Worm (Caenorhabditis elegans) whole organism, late embryonic: ENCODE measurements around the gene abu-7.
A peak's percentile ranks its signal among the peaks of the same experiment; 100 is the strongest.

Experiments
- C08G9.2 ChIP-seq: sonication (generic microtip); optimal IDR thresholded peaks from 2 replicates; lab custom pipeline; 2016; ENCODE audit warnings: mild to moderate bottlenecking, missing genetic modification characterization, moderate library complexity, missing compliant biosample characterization
- C38D4.7 ChIP-seq: fragments of 200-800 bp; sonication (Bioruptor generic); optimal IDR thresholded peaks from 2 replicates; lab custom pipeline; 2018; ENCODE audit warnings: mild to moderate bottlenecking, missing genetic modification characterization, moderate library complexity, missing compliant biosample characterization
- K02D7.2 ChIP-seq: sonication (generic microtip); optimal IDR thresholded peaks from 2 replicates; lab custom pipeline; 2017; ENCODE audit warnings: mild to moderate bottlenecking, missing genetic modification characterization, missing compliant biosample characterization
- Y22D7AL.16 ChIP-seq: sonication (generic microtip); optimal IDR thresholded peaks from 2 replicates; lab custom pipeline; 2016; ENCODE audit warnings: missing genetic modification characterization, missing compliant biosample characterization
- ahr-1 ChIP-seq: sonication (generic microtip); optimal IDR thresholded peaks from 2 replicates; lab custom pipeline; 2016; ENCODE audit warnings: missing genetic modification characterization, missing compliant biosample characterization
- ama-1 ChIP-seq: fragments of 150-350 bp; optimal IDR thresholded peaks from 2 replicates; lab custom pipeline; 2014
- ceh-18 ChIP-seq: sonication (generic microtip); optimal IDR thresholded peaks from 2 replicates; lab custom pipeline; 2016; ENCODE audit warnings: missing genetic modification characterization, missing compliant biosample characterization
- ceh-22 ChIP-seq: sonication (generic microtip); optimal IDR thresholded peaks from 2 replicates; lab custom pipeline; 2017; ENCODE audit warnings: missing biosample characterization, missing genetic modification characterization
- ceh-24 ChIP-seq: sonication (generic microtip); optimal IDR thresholded peaks from 2 replicates; lab custom pipeline; 2016; ENCODE audit warnings: mild to moderate bottlenecking, missing genetic modification characterization, missing compliant biosample characterization
- ceh-30 ChIP-seq: fragments of 150-350 bp; optimal IDR thresholded peaks from 2 replicates; lab custom pipeline; 2014; ENCODE audit warnings: missing biosample characterization, missing genetic modification characterization
- ceh-31 ChIP-seq: sonication (generic microtip); optimal IDR thresholded peaks from 2 replicates; lab custom pipeline; 2016; ENCODE audit warnings: missing genetic modification characterization, missing compliant biosample characterization
- ceh-34 ChIP-seq: sonication (generic microtip); optimal IDR thresholded peaks from 2 replicates; lab custom pipeline; 2016; ENCODE audit warnings: mild to moderate bottlenecking, missing genetic modification characterization, missing compliant biosample characterization
- ceh-48 ChIP-seq: sonication (generic microtip); optimal IDR thresholded peaks from 2 replicates; lab custom pipeline; 2016; ENCODE audit warnings: missing genetic modification characterization, inconsistent platforms, missing compliant biosample characterization
- ceh-6 ChIP-seq: fragments of 200-800 bp; sonication (Bioruptor generic); optimal IDR thresholded peaks from 2 replicates; lab custom pipeline; 2018; ENCODE audit warnings: mild to moderate bottlenecking, missing genetic modification characterization, missing compliant biosample characterization
- ceh-9 ChIP-seq: sonication (generic microtip); optimal IDR thresholded peaks from 2 replicates; lab custom pipeline; 2016; ENCODE audit warnings: mild to moderate bottlenecking, missing genetic modification characterization, inconsistent platforms, missing compliant biosample characterization
- dve-1 ChIP-seq: sonication (generic microtip); optimal IDR thresholded peaks from 2 replicates; lab custom pipeline; 2017; ENCODE audit warnings: antibody characterized with exemption, mild to moderate bottlenecking, missing genetic modification characterization, missing compliant biosample characterization
- elt-2 ChIP-seq: sonication (generic microtip); optimal IDR thresholded peaks from 2 replicates; lab custom pipeline; 2016; ENCODE audit warnings: missing genetic modification reagents, missing genetic modification characterization, missing compliant biosample characterization
- elt-4 ChIP-seq: sonication (generic microtip); optimal IDR thresholded peaks from 2 replicates; lab custom pipeline; 2016; ENCODE audit warnings: missing genetic modification characterization, missing compliant biosample characterization
- ets-4 ChIP-seq: sonication (generic microtip); optimal IDR thresholded peaks from 2 replicates; lab custom pipeline; 2016; ENCODE audit warnings: missing genetic modification characterization, missing compliant biosample characterization
- fax-1 ChIP-seq: sonication (generic microtip); optimal IDR thresholded peaks from 2 replicates; lab custom pipeline; 2016; ENCODE audit warnings: missing genotype, missing genetic modification characterization, missing compliant biosample characterization
- fkh-6 ChIP-seq: sonication (generic microtip); optimal IDR thresholded peaks from 2 replicates; lab custom pipeline; 2016; ENCODE audit warnings: missing genetic modification characterization, missing compliant biosample characterization
- gmeb-2 ChIP-seq: sonication (generic microtip); optimal IDR thresholded peaks from 2 replicates; lab custom pipeline; 2016; ENCODE audit warnings: missing genetic modification characterization, inconsistent platforms, missing compliant biosample characterization
- hlh-13 ChIP-seq: fragments of 200-800 bp; sonication (Bioruptor generic); optimal IDR thresholded peaks from 2 replicates; lab custom pipeline; 2018; ENCODE audit warnings: mild to moderate bottlenecking, missing genetic modification characterization, missing compliant biosample characterization
- hlh-15 ChIP-seq: sonication (generic microtip); optimal IDR thresholded peaks from 2 replicates; lab custom pipeline; 2016; ENCODE audit warnings: missing genetic modification characterization, missing compliant biosample characterization
- hlh-6 ChIP-seq: sonication (generic microtip); optimal IDR thresholded peaks from 2 replicates; lab custom pipeline; 2016; ENCODE audit warnings: missing genotype, missing genetic modification characterization, missing compliant biosample characterization
- hlh-8 ChIP-seq: sonication (generic microtip); optimal IDR thresholded peaks from 2 replicates; lab custom pipeline; 2016; ENCODE audit warnings: missing genotype, missing genetic modification characterization, missing compliant biosample characterization
- lin-11 ChIP-seq: fragments of 200-800 bp; sonication (Bioruptor generic); optimal IDR thresholded peaks from 2 replicates; lab custom pipeline; 2018; ENCODE audit warnings: mild to moderate bottlenecking, missing genetic modification characterization, missing compliant biosample characterization
- madf-2 ChIP-seq: sonication (generic microtip); optimal IDR thresholded peaks from 2 replicates; lab custom pipeline; 2017; ENCODE audit warnings: missing genetic modification characterization, missing compliant biosample characterization
- nfya-1 ChIP-seq: sonication (generic microtip); optimal IDR thresholded peaks from 2 replicates; lab custom pipeline; 2017; ENCODE audit warnings: missing genetic modification characterization, mild to moderate bottlenecking, missing compliant biosample characterization, antibody characterized with exemption, moderate library complexity
- npax-4 ChIP-seq: sonication (generic microtip); optimal IDR thresholded peaks from 2 replicates; lab custom pipeline; 2016; ENCODE audit warnings: missing genetic modification characterization, missing compliant biosample characterization
- odd-2 ChIP-seq: sonication (generic microtip); optimal IDR thresholded peaks from 2 replicates; lab custom pipeline; 2017; ENCODE audit warnings: antibody characterized with exemption, mild to moderate bottlenecking, missing genetic modification characterization, missing compliant biosample characterization
- pax-1 ChIP-seq: fragments of 150-350 bp; optimal IDR thresholded peaks from 2 replicates; lab custom pipeline; 2014; ENCODE audit warnings: missing biosample characterization, missing genetic modification characterization
- pha-2 ChIP-seq: sonication (generic microtip); optimal IDR thresholded peaks from 2 replicates; lab custom pipeline; 2017; ENCODE audit warnings: mild to moderate bottlenecking, missing genetic modification characterization, missing compliant biosample characterization
- pha-4 ChIP-seq: fragments of 150-350 bp; optimal IDR thresholded peaks from 2 replicates; lab custom pipeline; 2018; ENCODE audit warnings: missing biosample characterization, missing genetic modification reagents, missing genetic modification characterization
- rnt-1 ChIP-seq: sonication (generic microtip); optimal IDR thresholded peaks from 2 replicates; lab custom pipeline; 2016; ENCODE audit warnings: missing genetic modification characterization, missing compliant biosample characterization
- sdc-2 ChIP-seq: sonication (generic microtip); optimal IDR thresholded peaks from 2 replicates; lab custom pipeline; 2016; ENCODE audit warnings: missing genotype, missing genetic modification characterization, missing compliant biosample characterization
- tbx-2 ChIP-seq: sonication (generic microtip); optimal IDR thresholded peaks from 2 replicates; lab custom pipeline; 2016; ENCODE audit warnings: missing genetic modification characterization, missing compliant biosample characterization
- unc-42 ChIP-seq: sonication (generic microtip); optimal IDR thresholded peaks from 2 replicates; lab custom pipeline; 2016; ENCODE audit warnings: missing genotype, missing genetic modification characterization, missing compliant biosample characterization
- unc-86 ChIP-seq: sonication (generic microtip); optimal IDR thresholded peaks from 2 replicates; lab custom pipeline; 2016; ENCODE audit warnings: missing genetic modification characterization, missing compliant biosample characterization

Gene abu-7

DNA sequence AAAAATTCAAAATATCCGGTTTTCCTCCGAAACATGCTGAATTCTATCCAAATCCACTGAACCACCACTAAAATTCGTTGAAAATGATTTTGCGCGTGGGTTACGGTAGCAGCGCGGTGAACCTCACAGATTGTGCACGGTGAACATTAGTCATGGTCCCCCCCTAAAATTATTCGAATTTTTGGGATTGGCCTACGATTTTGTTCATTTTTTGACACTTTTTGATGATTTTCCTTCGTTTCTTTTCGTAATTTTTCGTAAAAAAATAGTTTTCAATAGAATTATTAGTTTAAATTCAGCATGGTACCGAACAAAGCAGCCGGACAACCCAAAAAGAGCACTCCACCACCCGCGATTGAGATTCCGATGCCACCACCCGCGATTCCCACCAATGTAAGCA lies 17.0 kb upstream of the abu-7 start, which contains the start of gene C03A7.2:
C03A7.2 (plus strand) TSS at position 301 of the 400 bp plus-strand sequence.
- no peak for TF ChIP-seq ama-1 (lab: Kevin White, UChicago)
- TF ChIP-seq tbx-2 (tag; lab: Kevin White, UChicago): no peak
- no peak for TF ChIP-seq madf-2 (tag; lab: Kevin White, UChicago)
- no peak for TF ChIP-seq gmeb-2 (tag; lab: Kevin White, UChicago)
- TF ChIP-seq hlh-13: no peak
- no peak for TF ChIP-seq K02D7.2 (tag; lab: Kevin White, UChicago)

DNA sequence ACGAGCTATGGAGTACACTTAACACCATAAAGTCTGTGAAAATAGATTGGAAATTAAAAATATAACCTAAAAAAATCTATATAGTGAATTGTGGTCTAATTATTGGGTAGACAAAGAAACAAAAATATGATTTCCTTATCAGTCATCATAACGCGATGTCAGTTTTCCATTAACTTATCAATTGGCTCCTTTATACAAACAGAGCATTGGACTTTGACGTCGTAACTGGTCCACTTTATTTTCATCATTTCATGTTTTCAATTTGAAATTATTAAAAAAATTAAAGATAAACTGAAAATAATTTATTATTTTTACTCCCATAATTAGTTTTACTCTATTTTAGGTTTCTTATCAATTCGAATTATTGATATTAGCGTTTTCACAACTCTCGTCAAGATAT lies 13.5 kb upstream of the abu-7 start:
- no peak for TF ChIP-seq pha-4 (tag; lab: Kevin White, UChicago)
- TF ChIP-seq elt-2: peak; percentile 60
- no peak for TF ChIP-seq ceh-24 (tag; lab: Kevin White, UChicago)
- TF ChIP-seq ceh-48 (tag; lab: Kevin White, UChicago): no peak

DNA sequence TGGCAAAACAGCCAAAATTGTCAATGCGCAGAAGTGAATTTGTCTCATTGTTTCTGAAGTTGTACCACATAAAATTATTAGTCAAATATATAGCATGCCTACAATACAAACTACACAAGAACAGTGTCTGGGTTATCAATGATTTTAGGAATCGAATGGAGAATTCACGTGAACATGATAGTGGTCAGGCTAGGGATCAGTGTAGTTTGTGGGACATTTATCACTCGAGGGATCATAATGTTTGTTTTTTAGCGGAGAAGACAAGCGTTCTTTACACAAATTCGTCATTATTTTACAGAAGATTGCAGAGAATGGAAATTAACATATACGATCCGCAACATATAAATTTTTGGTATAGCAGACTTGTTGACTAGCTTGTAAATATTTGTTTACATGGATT lies 12.6 kb upstream of the abu-7 start, which contains the start of gene ugt-51:
ugt-51 (minus strand) TSS at position 101 of the 400 bp plus-strand sequence.
- TF ChIP-seq nfya-1 (tag; lab: Kevin White, UChicago) (no peak), fax-1 (tag; lab: Kevin White, UChicago) (no peak), ets-4 (tag; lab: Kevin White, UChicago) (no peak), pha-2 (tag; lab: Kevin White, UChicago) (no peak), fkh-6 (no peak), ama-1 (lab: Kevin White, UChicago) (no peak), ceh-6 (no peak), ceh-18 (tag; lab: Kevin White, UChicago) (no peak), sdc-2 (tag; lab: Kevin White, UChicago) (no peak), ceh-22 (no peak), pax-1 (tag; lab: Kevin White, UChicago) (no peak), dve-1 (tag; lab: Kevin White, UChicago) (no peak), elt-4 (no peak), hlh-15 (tag; lab: Kevin White, UChicago) (no peak)

DNA sequence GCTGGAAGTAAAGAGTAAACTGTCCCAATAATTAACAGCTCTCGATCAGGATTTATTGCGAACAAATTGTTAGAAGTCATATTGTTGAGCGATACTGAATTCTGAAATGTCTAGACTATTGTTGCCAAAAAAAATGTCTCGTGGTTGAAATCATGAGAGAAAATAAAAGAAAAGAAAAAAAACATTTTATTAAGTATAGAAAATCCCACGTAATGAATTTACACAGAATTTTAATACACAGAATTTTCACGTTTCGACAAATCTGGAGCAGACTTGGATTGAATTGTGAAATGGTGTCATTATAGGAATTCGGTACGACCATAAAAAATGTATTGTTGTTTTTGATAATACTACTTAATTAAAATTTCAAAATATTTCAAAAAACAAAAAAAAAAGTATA lies 8.3 kb upstream of the abu-7 start, which contains the start of gene srt-65:
srt-65 (minus strand) TSS at position 101 of the 400 bp plus-strand sequence.
- no peak for TF ChIP-seq ceh-6

DNA sequence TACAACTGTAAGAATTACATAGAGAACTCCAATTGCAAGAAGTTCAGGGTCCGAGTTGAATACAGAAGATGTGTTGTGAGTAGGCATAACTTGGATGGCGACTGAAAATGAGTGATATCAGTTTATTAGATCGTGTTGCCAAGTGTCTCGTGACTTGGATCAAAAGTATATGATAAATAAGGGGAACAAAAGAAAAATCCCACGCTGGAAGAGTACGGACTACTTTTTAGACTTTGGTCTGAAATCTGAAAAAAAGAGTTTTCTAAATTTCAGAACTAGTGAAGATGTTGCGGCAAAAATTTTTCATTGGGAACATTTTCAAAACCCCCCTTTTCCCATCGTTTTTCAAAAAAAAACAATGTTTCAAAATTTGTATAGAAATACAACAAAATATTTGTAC lies 5.0 kb upstream of the abu-7 start, which contains the start of gene srt-64:
srt-64 (minus strand) TSS at position 101 of the 400 bp plus-strand sequence.
- no peak for TF ChIP-seq hlh-13
- no peak for TF ChIP-seq dve-1 (tag; lab: Kevin White, UChicago)
- no peak for TF ChIP-seq unc-86 (tag; lab: Kevin White, UChicago)
- TF ChIP-seq ceh-9 (tag; lab: Kevin White, UChicago): no peak
- no peak for TF ChIP-seq npax-4
- no peak for TF ChIP-seq hlh-8
- no peak for TF ChIP-seq ceh-34 (tag; lab: Kevin White, UChicago)
- TF ChIP-seq C08G9.2 (tag; lab: Kevin White, UChicago): no peak
- no peak for TF ChIP-seq Y22D7AL.16 (tag; lab: Kevin White, UChicago)

DNA sequence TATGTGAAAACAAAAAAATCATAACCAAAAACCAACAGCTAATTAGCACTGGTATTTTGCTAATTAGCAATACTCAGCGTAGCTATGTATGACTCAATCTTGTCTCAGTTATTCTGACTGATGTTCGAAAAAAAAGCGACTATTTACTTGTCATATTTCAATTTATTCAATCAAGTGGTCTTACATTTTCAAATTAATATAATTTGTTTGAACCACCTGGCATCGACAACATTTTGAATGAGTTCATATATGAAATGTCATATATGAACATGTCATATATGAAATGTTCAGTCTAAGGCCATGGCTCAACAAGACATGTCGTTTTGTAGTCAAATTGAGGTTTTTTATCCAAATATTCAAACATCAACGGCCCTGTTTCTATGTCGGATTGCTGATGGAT lies 844 bp upstream of the abu-7 start, which contains the start of gene srw-140:
srw-140 (plus strand) TSS at position 301 of the 400 bp plus-strand sequence.
- TF ChIP-seq ceh-30 (tag; lab: Kevin White, UChicago): no peak
- no peak for TF ChIP-seq C38D4.7 (GFP tag; lab: Kevin White, UChicago)
- TF ChIP-seq hlh-15 (tag; lab: Kevin White, UChicago): no peak
- no peak for TF ChIP-seq hlh-6 (tag; lab: Kevin White, UChicago)
- TF ChIP-seq Y22D7AL.16 (tag; lab: Kevin White, UChicago): no peak
- TF ChIP-seq hlh-13: no peak
- no peak for TF ChIP-seq rnt-1 (tag; lab: Kevin White, UChicago)
- no peak for TF ChIP-seq ceh-34 (tag; lab: Kevin White, UChicago)
- TF ChIP-seq ceh-31 (tag; lab: Kevin White, UChicago): no peak
- no peak for TF ChIP-seq madf-2 (tag; lab: Kevin White, UChicago)
- no peak for TF ChIP-seq odd-2 (tag; lab: Kevin White, UChicago)
- TF ChIP-seq lin-11 (tag; lab: Kevin White, UChicago): no peak
- no peak for TF ChIP-seq unc-42 (tag; lab: Kevin White, UChicago)
- TF ChIP-seq ahr-1 (tag; lab: Kevin White, UChicago): no peak
- TF ChIP-seq elt-2: no peak
